Worm (Caenorhabditis elegans): ENCODE data around the gene flad-1.

Gene flad-1

DNA sequence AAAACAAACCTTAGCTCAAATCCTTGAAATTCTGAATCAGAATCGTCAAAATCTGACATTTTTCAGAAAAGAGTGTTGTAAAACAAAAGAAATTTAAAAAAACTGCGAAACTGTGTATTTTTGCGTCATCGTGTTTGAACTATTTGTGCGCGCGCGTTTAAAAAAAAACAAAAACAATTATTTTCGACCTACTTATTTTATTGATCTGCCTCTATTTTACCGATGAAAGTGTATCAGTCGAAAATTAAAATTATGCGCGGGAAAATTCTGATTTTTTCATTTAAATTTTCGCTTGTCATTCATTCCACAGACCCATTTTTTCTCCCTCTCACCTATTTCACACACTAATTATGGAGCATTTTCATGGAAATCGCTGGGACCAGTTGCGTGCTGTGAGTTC, 5.1 kb upstream of the flad-1 start, which contains the start of the genes C05C10.7 and C05C10.5 (continued):
- no peak for TF ChIP-seq nhr-120 (GFP tag; IDR thresholded peaks at IDR 0.05)
- TF ChIP-seq efl-1 (GFP tag; optimal IDR thresholded peaks at IDR 0.05), result peak; percentile 97
- TF ChIP-seq fkh-3 (tag; optimal IDR thresholded peaks at IDR 0.05), result no peak
- no peak for TF ChIP-seq snpc-1.1 (tag; optimal IDR thresholded peaks at IDR 0.05; ENCODE audit: insufficient read depth)
- TF ChIP-seq C17E4.6 (GFP tag; IDR thresholded peaks at IDR 0.05), result peak; percentile 53
- TF ChIP-seq sptf-2 (GFP tag; optimal IDR thresholded peaks at IDR 0.05), result no peak
- TF ChIP-seq Y95B8A.8 (GFP tag; IDR thresholded peaks at IDR 0.05), result peak; percentile 76; the same call in 1 of the 2 replicates
- no peak for TF ChIP-seq lin-26 (GFP tag; IDR thresholded peaks at IDR 0.05)
- TF ChIP-seq ztf-3 (GFP tag; optimal IDR thresholded peaks at IDR 0.05), result no peak
- no peak for TF ChIP-seq mel-28 (tag; optimal IDR thresholded peaks at IDR 0.05; ENCODE audit: borderline replicate concordance)
- no peak for TF ChIP-seq attf-6 (GFP tag; IDR thresholded peaks at IDR 0.05)
- no peak for TF ChIP-seq nfya-1 (tag; optimal IDR thresholded peaks at IDR 0.05; ENCODE audit: borderline replicate concordance, insufficient read depth)
- TF ChIP-seq lag-1 (GFP tag; IDR thresholded peaks at IDR 0.05), result no peak
- TF ChIP-seq nhr-27 (tag; optimal IDR thresholded peaks at IDR 0.05), result no peak
- TF ChIP-seq atf-7 (tag; optimal IDR thresholded peaks at IDR 0.05), result no peak
- TF ChIP-seq ets-4 (GFP tag; optimal IDR thresholded peaks at IDR 0.05), result no peak
- no peak for TF ChIP-seq K11D2.4 (GFP tag; IDR thresholded peaks at IDR 0.05)
- no peak for TF ChIP-seq zfh-2 (GFP tag; conservative IDR thresholded peaks at IDR 0.05)
- TF ChIP-seq lir-1 (GFP tag; conservative IDR thresholded peaks at IDR 0.05), result no peak
- TF ChIP-seq chd-7 (tag; optimal IDR thresholded peaks at IDR 0.05), result no peak
- no peak for TF ChIP-seq lsy-27 (tag; optimal IDR thresholded peaks at IDR 0.05; ENCODE audit: borderline replicate concordance, insufficient read depth)
- TF ChIP-seq Y53G8AR.9 (GFP tag; conservative IDR thresholded peaks at IDR 0.05), result 0 out of 2 replicates have a peak, but pooled peaks have one; percentile 38
- TF ChIP-seq bed-1 (GFP tag; IDR thresholded peaks at IDR 0.05), result no peak
- TF ChIP-seq ccch-3 (GFP tag; optimal IDR thresholded peaks at IDR 0.05), result no peak
- no peak for TF ChIP-seq aptf-3 (GFP tag; IDR thresholded peaks at IDR 0.05)
- TF ChIP-seq lin-35 (GFP tag; optimal IDR thresholded peaks at IDR 0.05), result peak in 1 of 3 experiments; percentile 57
- TF ChIP-seq hlh-12 (tag; optimal IDR thresholded peaks at IDR 0.05), result no peak
- TF ChIP-seq mes-4 (tag; optimal IDR thresholded peaks at IDR 0.05), result no peak
- no peak for TF ChIP-seq tbx-9 (tag; optimal IDR thresholded peaks at IDR 0.05; ENCODE audit: borderline replicate concordance)
- TF ChIP-seq madf-3 (GFP tag; IDR thresholded peaks at IDR 0.05), result peak; percentile 75
- TF ChIP-seq B0336.3 (GFP tag; IDR thresholded peaks at IDR 0.05), result peak; percentile 74; the same call in 1 of the 2 replicates
- no peak for TF ChIP-seq bed-2 (GFP tag; IDR thresholded peaks at IDR 0.05)
- TF ChIP-seq ama-1 (optimal IDR thresholded peaks at IDR 0.05), result no peak
- TF ChIP-seq ama-1 (GFP tag; optimal IDR thresholded peaks at IDR 0.05), result no peak
- TF ChIP-seq nfyb-1 (GFP tag; IDR thresholded peaks at IDR 0.05), result no peak
- peak; percentile 84 for TF ChIP-seq dpl-1 (GFP tag; optimal IDR thresholded peaks at IDR 0.05)
- TF ChIP-seq cebp-2 (GFP tag; IDR thresholded peaks at IDR 0.05), result no peak
- TF ChIP-seq snpc-1.3 (tag; optimal IDR thresholded peaks at IDR 0.05; ENCODE audit: insufficient read depth), result peak; percentile 44
- TF ChIP-seq ztf-18 (tag; optimal IDR thresholded peaks at IDR 0.05), result no peak
- peak; percentile 42 for TF ChIP-seq tbp1 (GFP tag; optimal IDR thresholded peaks at IDR 0.05)
- no peak for TF ChIP-seq egrh-3 (GFP tag; IDR thresholded peaks at IDR 0.05)
- TF ChIP-seq ztf-22 (GFP tag; optimal IDR thresholded peaks at IDR 0.05), result no peak
- TF ChIP-seq F49E8.2 (tag; optimal IDR thresholded peaks at IDR 0.05; ENCODE audit: insufficient read depth), result no peak
- no peak for TF ChIP-seq nhr-90 (tag; optimal IDR thresholded peaks at IDR 0.05)
- peak; percentile 98 for TF ChIP-seq madf-6 (GFP tag; IDR thresholded peaks at IDR 0.05)
- no peak for TF ChIP-seq egl-18 (GFP tag; IDR thresholded peaks at IDR 0.05)
- TF ChIP-seq zim-3 (tag; optimal IDR thresholded peaks at IDR 0.05), result no peak
- no peak for TF ChIP-seq F10E7.11 (tag; optimal IDR thresholded peaks at IDR 0.05)
- TF ChIP-seq gei-17 (GFP tag; optimal IDR thresholded peaks at IDR 0.05), result no peak
